Fruit fly (Drosophila melanogaster): Measurements from ENCODE around the gene Cbs.

DNA sequence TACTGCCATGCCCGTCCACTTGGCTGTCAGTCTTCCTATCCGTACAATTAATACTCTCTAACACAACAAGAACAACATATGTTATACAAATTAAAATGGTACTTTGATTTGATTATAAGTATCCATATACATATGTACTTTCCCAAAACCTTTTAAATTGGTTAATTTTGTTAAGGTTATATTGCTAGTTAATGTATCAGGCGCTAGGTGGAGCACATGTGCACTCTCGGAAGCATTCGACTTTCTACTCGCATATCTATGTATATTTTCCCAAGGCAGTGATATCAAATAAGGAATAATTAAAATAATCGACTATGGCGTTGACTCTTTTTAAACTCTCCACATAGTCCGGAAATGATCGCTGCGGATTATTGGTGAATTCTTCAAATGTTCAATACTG lies 27.4 kb upstream of the Cbs start:
- TF ChIP-seq CG8478 (optimal IDR thresholded peaks at IDR 0.05) = no peak
- TF ChIP-seq CTCF (optimal IDR thresholded peaks at IDR 0.05) = peak; percentile 43 to 67
